Worm (Caenorhabditis elegans): ENCODE results near the gene fbxc-40.
"Not testable (repeated sequence)": the region's sequence is repeated elsewhere in the genome, so short reads cannot be mapped to it uniquely, and the experiment has no call there.

Gene fbxc-40

ce11 chrII:960218-960617 lies 25.6 kb upstream of the fbxc-40 start, which contains the start of the genes C32B5.18 and C32B5.7:
TSS of gene C32B5.18 (plus strand) at chrII:960518.
TSS of gene C32B5.7 (plus strand) at chrII:960528.
- TF ChIP-seq zag-1 (tag; optimal IDR thresholded peaks at IDR 0.05) (no peak), egl-27 (tag; optimal IDR thresholded peaks at IDR 0.05) (no peak), ztf-4 (tag; optimal IDR thresholded peaks at IDR 0.05) (no peak), ztf-1 (GFP tag; conservative IDR thresholded peaks at IDR 0.05) (no peak), ceh-16 (tag; optimal IDR thresholded peaks at IDR 0.05) (no peak), nhr-237 (tag; optimal IDR thresholded peaks at IDR 0.05) (no peak), sem-4 (tag; optimal IDR thresholded peaks at IDR 0.05) (no peak), ztf-11 (tag; optimal IDR thresholded peaks at IDR 0.05) (no peak), snpc-4 (tag; optimal IDR thresholded peaks at IDR 0.05) (no peak), nhr-11 (tag; optimal IDR thresholded peaks at IDR 0.05) (no peak), lin-13 (GFP tag; optimal IDR thresholded peaks at IDR 0.05) (no peak), nhr-23 (tag; optimal IDR thresholded peaks at IDR 0.05) (no peak), mbf-1 (tag; optimal IDR thresholded peaks at IDR 0.05) (no peak), blmp-1 (tag; optimal IDR thresholded peaks at IDR 0.05; ENCODE audit: insufficient read depth) (no peak)

ce11 chrII:961961-962360 lies 23.8 kb upstream of the fbxc-40 start, which contains the start of gene C32B5.13:
TSS of gene C32B5.13 (minus strand) at chrII:962061.
- TF ChIP-seq mdl-1 (tag; optimal IDR thresholded peaks at IDR 0.05) (no peak), Y55F3AM.14 (GFP tag; optimal IDR thresholded peaks at IDR 0.05) (no peak), sma-3 (GFP tag; optimal IDR thresholded peaks at IDR 0.05) (no peak), nhr-6 (tag; optimal IDR thresholded peaks at IDR 0.05) (no peak), sma-9 (GFP tag; optimal IDR thresholded peaks at IDR 0.05) (no peak), sma-9 (tag; optimal IDR thresholded peaks at IDR 0.05) (no peak), nhr-23 (tag; optimal IDR thresholded peaks at IDR 0.05) (no peak), sem-4 (tag; optimal IDR thresholded peaks at IDR 0.05) (no peak), snpc-4 (tag; optimal IDR thresholded peaks at IDR 0.05) (no peak), nhr-25 (tag; optimal IDR thresholded peaks at IDR 0.05) (no peak), skn-1 (tag; optimal IDR thresholded peaks at IDR 0.05) (no peak)

ce11 chrII:966962-967361 lies 18.8 kb upstream of the fbxc-40 start, which contains the start of gene fbxc-18:
TSS of gene fbxc-18 (minus strand) at chrII:967062.
- not testable (repeated sequence) for TF ChIP-seq alr-1, zag-1, nhr-129 (tag; optimal IDR thresholded peaks at IDR 0.05)

ce11 chrII:968106-968505 lies 17.7 kb upstream of the fbxc-40 start, which contains the start of gene C32B5.6:
TSS of gene C32B5.6 (plus strand) at chrII:968406.
- TF ChIP-seq F13H6.1, nhr-11, nhr-6 (tag; optimal IDR thresholded peaks at IDR 0.05): not testable (repeated sequence)

- TF ChIP-seq ztf-1 (GFP tag; conservative IDR thresholded peaks at IDR 0.05) = no peak
- no peak for TF ChIP-seq ztf-11 (tag; optimal IDR thresholded peaks at IDR 0.05)
- no peak for TF ChIP-seq nhr-23 (tag; optimal IDR thresholded peaks at IDR 0.05)
- no peak for TF ChIP-seq lin-39 (tag; optimal IDR thresholded peaks at IDR 0.05)
- no peak for TF ChIP-seq ztf-4 (tag; optimal IDR thresholded peaks at IDR 0.05)
- TF ChIP-seq C34F6.9 (tag; optimal IDR thresholded peaks at IDR 0.05) = no peak
- TF ChIP-seq ceh-82 (tag; optimal IDR thresholded peaks at IDR 0.05) = no peak
- no peak for TF ChIP-seq snpc-4 (tag; optimal IDR thresholded peaks at IDR 0.05)
Observed at ce11 chrII:972850-973249, 13.0 kb upstream of the fbxc-40 start, which contains the start of gene C32B5.15. TSS of gene C32B5.15 (minus strand) at chrII:972950.

- no peak for TF ChIP-seq sma-3 (GFP tag; optimal IDR thresholded peaks at IDR 0.05)
- TF ChIP-seq unc-39 (tag; optimal IDR thresholded peaks at IDR 0.05) = no peak
- no peak for TF ChIP-seq gmeb-1 (tag; optimal IDR thresholded peaks at IDR 0.05)
- TF ChIP-seq lsy-2 (tag; optimal IDR thresholded peaks at IDR 0.05) = no peak
Observed at ce11 chrII:973999-974398, 11.8 kb upstream of the fbxc-40 start, which contains the start of gene fbxc-14. TSS of gene fbxc-14 (plus strand) at chrII:974299.

All from whole organism, L2 larva.